Worm (Caenorhabditis elegans): Measurements from ENCODE around the gene T09B9.5.

T09B9.5 gene

DNA sequence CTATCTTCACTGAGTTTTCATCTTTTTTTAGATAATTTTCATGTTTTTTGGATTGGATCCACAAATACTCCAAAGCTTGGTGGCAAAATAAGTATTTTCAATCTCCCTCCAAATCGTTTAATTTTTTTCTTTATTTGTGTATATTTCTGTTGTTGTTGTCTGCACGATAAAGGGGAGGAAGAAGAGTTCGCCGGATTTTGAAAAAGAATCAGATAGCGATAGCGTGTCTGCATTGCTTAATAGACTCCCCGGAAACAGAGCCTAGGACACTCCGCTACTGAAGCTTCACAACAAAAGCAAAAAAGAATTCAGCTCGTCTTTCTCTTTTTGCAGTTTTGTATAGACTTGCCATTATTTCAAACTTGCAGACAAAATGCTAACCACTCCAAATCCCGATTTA is at the start of gene T09B9.5:
Gene T09B9.5 (plus strand): TSS at position 301 of the 400 bp plus-strand sequence.
- no peak for TF ChIP-seq elt-3 (tag; optimal IDR thresholded peaks at IDR 0.05)
- TF ChIP-seq ceh-83 (GFP tag; optimal IDR thresholded peaks at IDR 0.05) = no peak
- TF ChIP-seq ham-2 (GFP tag; optimal IDR thresholded peaks at IDR 0.05) = no peak
- no peak for TF ChIP-seq drap-1 (GFP tag; optimal IDR thresholded peaks at IDR 0.05)
- no peak for TF ChIP-seq nhr-237 (tag; optimal IDR thresholded peaks at IDR 0.05)

DNA sequence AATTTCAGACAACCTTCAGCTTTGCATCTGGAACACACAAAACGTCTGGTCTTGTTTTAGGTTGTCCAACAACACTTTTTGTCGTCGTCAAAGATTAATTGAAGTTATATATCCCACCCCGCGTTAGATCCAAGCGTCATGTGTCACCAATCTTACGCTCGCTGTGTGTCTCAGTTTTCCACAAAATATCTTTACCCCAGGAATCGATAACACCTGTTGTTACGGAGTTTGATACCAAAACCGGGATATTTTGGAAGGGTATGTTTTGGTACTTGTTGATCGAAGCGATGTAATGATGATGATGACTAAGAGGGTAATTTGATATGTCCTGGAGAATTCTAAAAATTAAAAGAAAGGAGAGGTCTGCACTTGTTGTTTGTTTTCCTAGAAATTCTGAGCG is 42.1 kb upstream of the T09B9.5 start:
- no peak for TF ChIP-seq ces-1 (GFP tag; optimal IDR thresholded peaks at IDR 0.05)
- no peak for TF ChIP-seq nhr-28 (tag; optimal IDR thresholded peaks at IDR 0.05)
- TF ChIP-seq mab-5 (tag; optimal IDR thresholded peaks at IDR 0.05) = no peak
- TF ChIP-seq nhr-12 (tag; optimal IDR thresholded peaks at IDR 0.05) = no peak
- no peak for TF ChIP-seq mls-2 (tag; optimal IDR thresholded peaks at IDR 0.05)
- peak; percentile 98 for TF ChIP-seq hlh-1 (tag; optimal IDR thresholded peaks at IDR 0.05)
- peak; percentile 82 for TF ChIP-seq unc-120 (tag; optimal IDR thresholded peaks at IDR 0.05; ENCODE audit: poor library complexity, severe bottlenecking)
- TF ChIP-seq unc-62 (GFP tag; optimal IDR thresholded peaks at IDR 0.05) = peak; percentile 5
- TF ChIP-seq elt-1 (tag; optimal IDR thresholded peaks at IDR 0.05; ENCODE audit: borderline replicate concordance, insufficient read depth) = no peak

ce11 chrX:9737730-9738129 is 39.9 kb upstream of the T09B9.5 start, which contains the start of gene F15G9.5:
F15G9.5 (minus strand) TSS chrX:9737888.
- TF ChIP-seq mls-2 (tag; optimal IDR thresholded peaks at IDR 0.05) (peak; percentile 31), hlh-1 (tag; optimal IDR thresholded peaks at IDR 0.05) (peak; percentile 46), sptf-1 (tag; optimal IDR thresholded peaks at IDR 0.05) (peak; percentile 28), mep-1 (tag; optimal IDR thresholded peaks at IDR 0.05) (peak; percentile 11), nhr-76 (tag; optimal IDR thresholded peaks at IDR 0.05) (no peak), M03D4.4 (tag; optimal IDR thresholded peaks at IDR 0.05) (peak; percentile 12), unc-120 (tag; optimal IDR thresholded peaks at IDR 0.05; ENCODE audit: poor library complexity, severe bottlenecking) (peak; percentile 65), ceh-43 (GFP tag; optimal IDR thresholded peaks at IDR 0.05) (no peak), ces-1 (GFP tag; optimal IDR thresholded peaks at IDR 0.05) (peak; percentile 35)

DNA sequence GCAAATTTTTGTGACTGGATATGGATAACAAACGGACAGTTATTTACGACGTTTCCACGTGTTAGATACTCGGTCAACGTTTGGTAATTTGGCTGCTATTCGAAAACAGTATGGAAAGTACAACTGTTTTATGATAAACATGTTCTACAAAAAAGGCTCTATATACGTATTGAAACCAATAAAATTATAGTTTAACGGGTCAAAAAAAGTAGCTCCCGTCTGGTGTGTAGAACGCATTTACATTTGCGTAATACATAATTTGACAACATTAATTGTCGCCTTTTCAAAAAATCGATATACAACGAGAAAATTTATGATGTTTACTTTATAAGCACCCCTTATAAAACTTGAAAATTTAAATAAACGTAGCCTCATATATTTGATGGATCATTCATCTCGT is 35.5 kb upstream of the T09B9.5 start:
- no peak for TF ChIP-seq ceh-83 (GFP tag; optimal IDR thresholded peaks at IDR 0.05)

- TF ChIP-seq mep-1 (tag; optimal IDR thresholded peaks at IDR 0.05) (peak; percentile 93), ztf-11 (tag; optimal IDR thresholded peaks at IDR 0.05) (peak; percentile 56), M03D4.4 (tag; optimal IDR thresholded peaks at IDR 0.05) (peak; percentile 96), ceh-83 (GFP tag; optimal IDR thresholded peaks at IDR 0.05) (peak; percentile 99), unc-120 (tag; optimal IDR thresholded peaks at IDR 0.05; ENCODE audit: poor library complexity, severe bottlenecking) (peak; percentile 95), nhr-28 (tag; optimal IDR thresholded peaks at IDR 0.05) (peak; percentile 84), flh-1 (GFP tag; optimal IDR thresholded peaks at IDR 0.05) (peak; percentile 94), elt-3 (tag; optimal IDR thresholded peaks at IDR 0.05) (peak; percentile 54), tbx-8 (GFP tag; optimal IDR thresholded peaks at IDR 0.05) (peak; percentile 96), cnd-1 (tag; optimal IDR thresholded peaks at IDR 0.05) (peak; percentile 95), lin-32 (GFP tag; optimal IDR thresholded peaks at IDR 0.05) (peak; percentile 92), nhr-237 (tag; optimal IDR thresholded peaks at IDR 0.05) (peak; percentile 77), mls-2 (tag; optimal IDR thresholded peaks at IDR 0.05) (peak; percentile 98), lin-13 (tag; optimal IDR thresholded peaks at IDR 0.05) (peak; percentile 40), blmp-1 (tag; optimal IDR thresholded peaks at IDR 0.05) (peak; percentile 69), nhr-12 (tag; optimal IDR thresholded peaks at IDR 0.05) (peak; percentile 31), pha-4 (tag; optimal IDR thresholded peaks at IDR 0.05) (peak; percentile 61), sem-2 (GFP tag; optimal IDR thresholded peaks at IDR 0.05) (peak; percentile 95), drap-1 (GFP tag; optimal IDR thresholded peaks at IDR 0.05) (peak; percentile 97), sptf-1 (tag; optimal IDR thresholded peaks at IDR 0.05) (peak; percentile 98), bed-3 (GFP tag; optimal IDR thresholded peaks at IDR 0.05) (peak; percentile 94), hlh-1 (tag; optimal IDR thresholded peaks at IDR 0.05) (peak; percentile 43), unc-62 (GFP tag; optimal IDR thresholded peaks at IDR 0.05) (peak; percentile 63), ham-2 (GFP tag; optimal IDR thresholded peaks at IDR 0.05) (peak; percentile 96), ceh-43 (GFP tag; optimal IDR thresholded peaks at IDR 0.05) (peak; percentile 95)
Measured at ce11 chrX:9743513-9743914, 34.1 kb upstream of the T09B9.5 start.

All from whole organism, mixed stage, embryonic.